Worm (Caenorhabditis elegans) whole organism, late embryonic: ENCODE measurements around the gene ell-1.

Experiments used
- ceh-19 ChIP-seq: fragments of 200-800 bp; sonication (Bioruptor generic); optimal IDR thresholded peaks from 2 replicates; lab custom pipeline; 2018; ENCODE audit warnings: mild to moderate bottlenecking, missing genetic modification characterization, missing compliant biosample characterization
- mec-3 ChIP-seq: sonication (generic microtip); optimal IDR thresholded peaks from 2 replicates; lab custom pipeline; 2016; ENCODE audit warnings: borderline replicate concordance, missing genetic modification characterization, missing compliant biosample characterization
- nhr-11 ChIP-seq: fragments of 150-350 bp; optimal IDR thresholded peaks from 2 replicates; lab custom pipeline; 2014; ENCODE audit warnings: missing biosample characterization, missing genetic modification characterization
- ref-2 ChIP-seq: sonication (generic microtip); optimal IDR thresholded peaks from 2 replicates; lab custom pipeline; 2016; ENCODE audit warnings: missing genetic modification characterization, missing compliant biosample characterization

DNA sequence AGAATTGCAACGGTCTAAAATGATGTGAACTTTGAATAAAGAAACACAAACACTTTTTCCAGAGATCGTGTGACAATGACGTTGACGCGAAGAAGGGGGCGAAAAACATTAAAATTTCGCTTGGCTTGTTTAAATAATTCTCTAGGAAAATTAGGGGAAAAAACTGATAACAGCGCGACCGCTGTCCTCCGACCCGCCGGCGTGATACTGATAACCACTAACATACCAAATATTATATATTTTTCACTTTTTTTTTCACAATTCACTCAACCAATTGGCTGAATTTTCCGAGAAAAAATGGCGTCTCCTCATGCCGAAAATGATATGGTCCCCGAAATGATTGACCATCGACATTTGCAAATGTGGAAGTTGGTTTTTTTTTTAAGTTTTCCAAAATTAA is 55.6 kb downstream of the ell-1 start:
- TF ChIP-seq nhr-11 (tag; lab: Kevin White, UChicago) = no peak
- TF ChIP-seq mec-3 (tag; lab: Kevin White, UChicago) = no peak
- no peak for TF ChIP-seq ref-2 (tag; lab: Kevin White, UChicago)
- TF ChIP-seq ceh-19 (GFP tag; lab: Kevin White, UChicago) = no peak
